Worm (Caenorhabditis elegans) whole organism, young adult: Measurements from ENCODE around the gene clec-173.

Experiments
- Y53F4B.3 ChIP-seq: fragments of 200-800 bp; sonication (Bioruptor generic); IDR thresholded peaks from 2 replicates; pipeline ENCODE4 v1.3.6; 2022; ENCODE audit warnings: missing genetic modification reagents, missing genetic modification characterization, missing compliant biosample characterization
- Y79H2A.3 ChIP-seq: fragments of 200-800 bp; sonication (Bioruptor generic); conservative IDR thresholded peaks from 2 replicates; pipeline ENCODE4 v1.3.6; 2022; ENCODE audit warnings: missing genetic modification reagents, missing genetic modification characterization, missing compliant biosample characterization
- ZK185.1 ChIP-seq: sonication (generic microtip); optimal IDR thresholded peaks from 2 replicates; lab custom pipeline; 2016; ENCODE audit warnings: mild to moderate bottlenecking, missing genetic modification characterization, missing compliant biosample characterization; ENCODE audit not compliant: poor library complexity, severe bottlenecking
- cebp-1 ChIP-seq, 2 experiments: fragments of 200-800 bp in 1 of 2; sonication (Bioruptor generic) in 1 of 2; sonication (generic microtip) in 1 of 2; IDR thresholded peaks in 1 of 2; optimal IDR thresholded peaks in 1 of 2; 2 replicates each; pipeline versions ENCODE4 v1.3.6 to Lab custom; 2017 to 2022; ENCODE audit warnings: missing compliant biosample characterization in 2 of 2, missing genetic modification characterization in 2 of 2, mild to moderate bottlenecking in 1 of 2, missing genetic modification reagents in 1 of 2, moderate library complexity in 1 of 2
- egl-18 ChIP-seq: fragments of 200-800 bp; sonication (Bioruptor generic); IDR thresholded peaks from 2 replicates; pipeline ENCODE4 v1.3.6; 2022; ENCODE audit warnings: missing genetic modification reagents, missing genetic modification characterization, missing compliant biosample characterization
- nfya-1 ChIP-seq: sonication (generic microtip); optimal IDR thresholded peaks from 2 replicates; lab custom pipeline; 2017; ENCODE audit warnings: antibody characterized with exemption, missing compliant biosample characterization, missing genetic modification characterization, borderline replicate concordance; ENCODE audit not compliant: insufficient read depth
- sea-2 ChIP-seq: fragments of 200-800 bp; sonication (Bioruptor generic); IDR thresholded peaks from 2 replicates; pipeline ENCODE4 v1.3.6; 2022; ENCODE audit warnings: missing genetic modification characterization, missing compliant biosample characterization
- snpc-1.3 ChIP-seq: sonication (generic microtip); optimal IDR thresholded peaks from 2 replicates; lab custom pipeline; 2017; ENCODE audit warnings: missing genetic modification characterization, mild to moderate bottlenecking, missing compliant biosample characterization, antibody characterized with exemption, moderate library complexity, missing genotype, missing genetic modification reagents; ENCODE audit not compliant: insufficient read depth
- snpc-3.4 ChIP-seq: sonication (generic microtip); optimal IDR thresholded peaks from 2 replicates; lab custom pipeline; 2017; ENCODE audit warnings: missing genetic modification characterization, mild to moderate bottlenecking, missing compliant biosample characterization, antibody characterized with exemption, moderate library complexity, missing genotype, missing genetic modification reagents
- snpc-4 ChIP-seq, 5 experiments: fragments of 150-350 bp in 1 of 5; sonication (generic microtip) in 4 of 5; optimal IDR thresholded peaks; 2 replicates each; lab custom pipeline; 2014 to 2018; ENCODE audit warnings: missing genetic modification characterization in 5 of 5, missing biosample characterization in 3 of 5, antibody characterized with exemption in 2 of 5, mild to moderate bottlenecking in 2 of 5, missing compliant biosample characterization in 2 of 5, missing genotype in 2 of 5, moderate library complexity in 2 of 5, missing genetic modification reagents in 1 of 5
- tbp1 ChIP-seq: fragments of 200-800 bp; sonication (Bioruptor generic); optimal IDR thresholded peaks from 2 replicates; lab custom pipeline; 2018; ENCODE audit warnings: mild to moderate bottlenecking, missing genetic modification characterization, missing compliant biosample characterization
- zim-3 ChIP-seq: sonication (generic microtip); optimal IDR thresholded peaks from 2 replicates; lab custom pipeline; 2017; ENCODE audit warnings: mild to moderate bottlenecking, missing genetic modification characterization, moderate library complexity, missing compliant biosample characterization
- ztf-28 ChIP-seq: fragments of 200-800 bp; sonication (Bioruptor generic); IDR thresholded peaks from 2 replicates; pipeline ENCODE4 v1.3.6; 2022; ENCODE audit warnings: missing genetic modification reagents, missing genetic modification characterization, missing compliant biosample characterization

ce11 chrIV:3310662-3311219, 43.3 kb upstream of the clec-173 start:
- TF ChIP-seq Y79H2A.3 (GFP tag; lab: Robert Waterston, UW), result no peak
- TF ChIP-seq zim-3 (tag; lab: Kevin White, UChicago), result no peak
- TF ChIP-seq egl-18, result no peak
- TF ChIP-seq sea-2 (GFP tag; lab: Robert Waterston, UW), result no peak
- TF ChIP-seq tbp1, result no peak
- no peak for TF ChIP-seq cebp-1 (GFP tag; IDR thresholded peaks at IDR 0.05; lab: Robert Waterston, UW)
- no peak for TF ChIP-seq cebp-1 (tag; optimal IDR thresholded peaks at IDR 0.05; lab: Kevin White, UChicago)
- TF ChIP-seq snpc-4 (GFP tag; optimal IDR thresholded peaks at IDR 0.05; lab: Kevin White, UChicago), result no peak
- no peak for TF ChIP-seq snpc-4 (tag; optimal IDR thresholded peaks at IDR 0.05; lab: Kevin White, UChicago)
- no peak for TF ChIP-seq ZK185.1 (tag; lab: Kevin White, UChicago)
- no peak for TF ChIP-seq snpc-1.3 (tag; lab: Kevin White, UChicago)
- no peak for TF ChIP-seq nfya-1 (tag; lab: Kevin White, UChicago)
- TF ChIP-seq ztf-28, result no peak
- TF ChIP-seq Y53F4B.3 (GFP tag; lab: Robert Waterston, UW), result no peak
- no peak for TF ChIP-seq snpc-3.4
